Worm (Caenorhabditis elegans) whole organism, L1 larva: Measurements from ENCODE around the gene srz-67.
"Not testable (repeated sequence)": the region's sequence is repeated elsewhere in the genome, so short reads cannot be mapped to it uniquely, and the experiment has no call there.

ENCODE experiments used
- C34B4.2 ChIP-seq: sonication (generic microtip); optimal IDR thresholded peaks from 2 replicates; lab custom pipeline; 2017; ENCODE audit warnings: mild to moderate bottlenecking, missing genetic modification characterization, missing compliant biosample characterization
- aly-2 ChIP-seq: fragments of 150-350 bp; optimal IDR thresholded peaks from 2 replicates; lab custom pipeline; 2014; ENCODE audit warnings: missing biosample characterization, missing genetic modification characterization
- ama-1 ChIP-seq: fragments of 150-350 bp; optimal IDR thresholded peaks from 2 replicates; lab custom pipeline; 2014
- ceh-63 ChIP-seq: fragments of 200-800 bp; sonication (Bioruptor generic); optimal IDR thresholded peaks from 2 replicates; lab custom pipeline; 2018; ENCODE audit warnings: mild to moderate bottlenecking, missing genetic modification characterization, missing compliant biosample characterization
- ceh-82 ChIP-seq, 3 experiments: fragments of 150-350 bp in 1 of 3; sonication (generic microtip) in 2 of 3; optimal IDR thresholded peaks; 2 replicates each; lab custom pipeline; 2014 to 2017; ENCODE audit warnings: missing biosample characterization in 3 of 3, missing genetic modification characterization in 3 of 3
- ceh-90 ChIP-seq: sonication (generic microtip); optimal IDR thresholded peaks from 2 replicates; lab custom pipeline; 2016; ENCODE audit warnings: missing genetic modification characterization, missing compliant biosample characterization
- ces-1 ChIP-seq: fragments of 150-350 bp; optimal IDR thresholded peaks from 2 replicates; lab custom pipeline; 2014; ENCODE audit warnings: missing biosample characterization, missing genetic modification reagents, missing genetic modification characterization
- elt-2 ChIP-seq: sonication (generic microtip); optimal IDR thresholded peaks from 2 replicates; lab custom pipeline; 2016; ENCODE audit warnings: missing genetic modification characterization, mild to moderate bottlenecking, inconsistent platforms, missing compliant biosample characterization, missing genetic modification reagents
- fkh-10 ChIP-seq: sonication (generic microtip); optimal IDR thresholded peaks from 2 replicates; lab custom pipeline; 2017; ENCODE audit warnings: missing biosample characterization, missing genetic modification reagents, missing genetic modification characterization
- fkh-8 ChIP-seq: sonication (generic microtip); optimal IDR thresholded peaks from 2 replicates; lab custom pipeline; 2016; ENCODE audit warnings: mild to moderate bottlenecking, missing genetic modification characterization, missing compliant biosample characterization
- jun-1 ChIP-seq: fragments of 150-350 bp; optimal IDR thresholded peaks from 2 replicates; lab custom pipeline; 2014; ENCODE audit warnings: missing biosample characterization, missing genetic modification reagents, missing genetic modification characterization
- lin-13 ChIP-seq: fragments of 150-350 bp; optimal IDR thresholded peaks from 2 replicates; lab custom pipeline; 2014; ENCODE audit warnings: missing biosample characterization, missing genetic modification reagents, missing genetic modification characterization
- lin-14 ChIP-seq: fragments of 200-800 bp; sonication (Bioruptor generic); optimal IDR thresholded peaks from 2 replicates; lab custom pipeline; 2018; ENCODE audit warnings: mild to moderate bottlenecking, missing genetic modification characterization, moderate library complexity, missing compliant biosample characterization
- lin-15B ChIP-seq: fragments of 150-350 bp; sonication (generic microtip); optimal IDR thresholded peaks from 3 replicates; lab custom pipeline; 2014; ENCODE audit warnings: missing biosample characterization, missing genetic modification characterization
- lin-39 ChIP-seq: fragments of 150-350 bp; optimal IDR thresholded peaks from 2 replicates; lab custom pipeline; 2014; ENCODE audit warnings: missing biosample characterization, missing genetic modification reagents, missing genetic modification characterization
- mab-9 ChIP-seq: fragments of 200-800 bp; sonication (Bioruptor generic); IDR thresholded peaks from 2 replicates; pipeline ENCODE4 v1.3.6; 2022; ENCODE audit warnings: missing genetic modification reagents, missing genetic modification characterization, missing compliant biosample characterization
- mef-2 ChIP-seq: fragments of 150-350 bp; optimal IDR thresholded peaks from 2 replicates; lab custom pipeline; 2014; ENCODE audit warnings: missing biosample characterization, missing genetic modification characterization
- nhr-19 ChIP-seq: fragments of 200-800 bp; sonication (Bioruptor generic); conservative IDR thresholded peaks from 2 replicates; pipeline ENCODE4 v1.3.6; 2022; ENCODE audit warnings: missing genetic modification characterization, missing compliant biosample characterization
- nhr-237 ChIP-seq: fragments of 150-350 bp; optimal IDR thresholded peaks from 2 replicates; lab custom pipeline; 2014; ENCODE audit warnings: missing biosample characterization, missing genetic modification characterization
- nhr-28 ChIP-seq: fragments of 150-350 bp; optimal IDR thresholded peaks from 2 replicates; lab custom pipeline; 2014; ENCODE audit warnings: missing biosample characterization, missing genetic modification characterization
- rnt-1 ChIP-seq: sonication (generic microtip); optimal IDR thresholded peaks from 2 replicates; lab custom pipeline; 2016; ENCODE audit warnings: mild to moderate bottlenecking, missing genetic modification characterization, moderate library complexity, missing compliant biosample characterization
- snpc-4 ChIP-seq: fragments of 150-350 bp; optimal IDR thresholded peaks from 2 replicates; lab custom pipeline; 2014; ENCODE audit warnings: missing biosample characterization, missing genetic modification characterization
- swsn-7 ChIP-seq: sonication (generic microtip); optimal IDR thresholded peaks from 2 replicates; lab custom pipeline; 2016; ENCODE audit warnings: missing genetic modification characterization, missing compliant biosample characterization
- tbx-2 ChIP-seq: sonication (generic microtip); optimal IDR thresholded peaks from 2 replicates; lab custom pipeline; 2016; ENCODE audit warnings: missing genetic modification characterization, missing compliant biosample characterization
- unc-98 ChIP-seq: fragments of 200-800 bp; sonication (Bioruptor generic); IDR thresholded peaks from 2 replicates; pipeline ENCODE4 v1.3.6; 2022; ENCODE audit warnings: missing genetic modification characterization, missing compliant biosample characterization
- vab-15 ChIP-seq: sonication (generic microtip); optimal IDR thresholded peaks from 2 replicates; lab custom pipeline; 2017; ENCODE audit warnings: missing genotype, mild to moderate bottlenecking, missing genetic modification characterization, missing compliant biosample characterization
- xbp-1 ChIP-seq: sonication (generic microtip); optimal IDR thresholded peaks from 2 replicates; lab custom pipeline; 2016; ENCODE audit warnings: missing genetic modification characterization, missing compliant biosample characterization
- ztf-11 ChIP-seq, 2 experiments: sonication (generic microtip); optimal IDR thresholded peaks; 2 replicates each; lab custom pipeline; 2016 to 2017; ENCODE audit warnings: missing genetic modification characterization in 2 of 2, missing biosample characterization in 1 of 2, missing compliant biosample characterization in 1 of 2

The srz-67 gene

DNA sequence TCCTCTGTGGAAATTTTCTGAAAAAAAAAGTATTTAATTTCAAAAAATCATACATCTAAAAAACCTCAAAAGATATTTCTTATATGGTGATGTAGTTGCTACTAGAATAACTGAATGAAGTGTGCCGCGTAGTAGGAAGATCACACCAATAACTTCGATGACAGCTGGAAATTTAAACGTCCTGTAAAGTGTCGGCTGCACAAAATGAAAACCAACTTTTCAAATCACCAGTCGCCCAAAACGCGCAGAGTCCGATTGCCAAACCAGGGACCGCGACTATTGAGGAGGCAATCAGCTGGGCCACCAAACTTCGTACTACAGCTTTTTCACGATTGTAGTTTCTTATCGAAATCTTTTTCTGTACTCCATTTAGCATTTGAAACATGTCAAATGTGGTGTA, 35.7 kb downstream of the srz-67 start, which contains the start of gene sri-48:
Gene sri-48, minus strand, starts transcription at position 101 of the 400 bp plus-strand sequence.
- TF ChIP-seq elt-2; mef-2; jun-1 (tag; lab: Kevin White, UChicago): not testable (repeated sequence)

DNA sequence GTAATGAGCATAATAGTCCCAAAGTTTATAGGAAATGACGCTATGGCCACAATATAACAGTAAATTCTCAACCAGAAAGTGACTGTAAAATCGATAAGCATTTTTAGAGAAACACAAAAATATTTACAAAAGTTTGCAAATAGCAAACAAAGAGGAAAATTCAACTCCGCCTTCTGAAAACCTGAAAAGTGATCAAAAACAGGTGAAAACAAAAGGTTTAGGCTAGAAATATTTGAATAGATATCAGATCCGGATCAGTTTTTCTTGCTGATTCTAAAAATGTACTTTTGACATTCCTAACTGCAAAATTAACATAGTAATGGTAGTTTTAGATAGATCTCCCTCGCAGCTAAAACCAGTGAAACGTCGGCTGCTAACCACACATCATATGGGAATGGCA, 37.9 kb downstream of the srz-67 start, which contains the start of gene sri-51:
Gene sri-51, minus strand, starts transcription at position 101 of the 400 bp plus-strand sequence.
- TF ChIP-seq ceh-63 (GFP tag; lab: Kevin White, UChicago): no peak
- no peak for TF ChIP-seq ceh-82 (tag; optimal IDR thresholded peaks at IDR 0.05; lab: Kevin White, UChicago)
- TF ChIP-seq, all 84 proteins: peak for 0

DNA sequence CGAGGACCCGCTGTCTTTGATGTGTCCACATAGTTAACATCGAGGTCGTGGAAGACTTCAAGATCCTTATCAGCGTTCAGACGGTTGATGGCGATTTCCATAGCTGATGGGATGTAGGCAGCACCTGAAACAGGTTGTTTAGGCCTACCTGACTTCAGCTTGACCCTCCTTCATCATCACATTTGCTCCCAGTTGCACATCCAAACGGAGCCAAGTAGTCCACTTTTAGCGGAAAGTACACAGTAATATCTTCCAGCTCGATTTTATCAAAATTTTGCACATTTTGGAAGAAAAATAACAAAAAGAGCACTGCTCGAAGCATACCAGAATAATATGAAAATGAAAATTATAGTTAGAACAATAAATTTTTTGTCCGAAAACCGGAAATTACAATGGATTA, 40.0 kb downstream of the srz-67 start, which contains the start of gene gcy-15:
Gene gcy-15, minus strand, starts transcription at position 101 of the 400 bp plus-strand sequence.
- TF ChIP-seq rnt-1 (tag; lab: Kevin White, UChicago) (no peak), swsn-7 (tag; lab: Kevin White, UChicago) (no peak), fkh-10 (GFP tag; lab: Kevin White, UChicago) (no peak), lin-13 (no peak), ceh-90 (no peak), vab-15 (tag; lab: Kevin White, UChicago) (no peak), nhr-28 (tag; lab: Kevin White, UChicago) (no peak), C34B4.2 (tag; lab: Kevin White, UChicago) (no peak), snpc-4 (tag; lab: Kevin White, UChicago) (no peak), lin-14 (no peak), nhr-19 (GFP tag; lab: Robert Waterston, UW) (no peak), mab-9 (GFP tag; lab: Robert Waterston, UW) (no peak)
- TF ChIP-seq, all 84 proteins: peak for 0

DNA sequence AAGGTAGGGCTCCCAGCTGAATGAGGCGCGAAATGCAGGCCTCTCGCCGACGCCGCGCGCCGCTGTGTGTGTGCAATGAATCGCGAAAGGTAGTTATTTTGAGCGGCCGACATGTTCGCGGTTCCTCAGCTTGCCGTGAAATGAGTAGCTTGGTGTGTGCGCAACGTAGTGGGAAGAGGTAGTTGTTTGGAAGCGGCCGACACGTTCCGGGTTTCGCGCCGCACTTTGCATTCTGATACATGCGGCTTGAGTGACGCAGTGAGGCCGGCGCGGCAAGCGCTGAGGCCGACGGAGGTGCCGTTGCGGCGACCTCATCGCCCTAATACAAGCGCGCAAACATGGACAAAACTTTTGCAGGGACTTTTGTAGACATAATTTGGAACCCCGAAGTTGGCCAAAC, 41.2 kb downstream of the srz-67 start:
- TF ChIP-seq fkh-8 (tag; lab: Kevin White, UChicago) (no peak), nhr-237 (tag; lab: Kevin White, UChicago) (no peak), unc-98 (no peak), ama-1 (lab: Kevin White, UChicago) (no peak), lin-39 (tag; lab: Kevin White, UChicago) (no peak), xbp-1 (no peak), aly-2 (tag; lab: Kevin White, UChicago) (no peak)

DNA sequence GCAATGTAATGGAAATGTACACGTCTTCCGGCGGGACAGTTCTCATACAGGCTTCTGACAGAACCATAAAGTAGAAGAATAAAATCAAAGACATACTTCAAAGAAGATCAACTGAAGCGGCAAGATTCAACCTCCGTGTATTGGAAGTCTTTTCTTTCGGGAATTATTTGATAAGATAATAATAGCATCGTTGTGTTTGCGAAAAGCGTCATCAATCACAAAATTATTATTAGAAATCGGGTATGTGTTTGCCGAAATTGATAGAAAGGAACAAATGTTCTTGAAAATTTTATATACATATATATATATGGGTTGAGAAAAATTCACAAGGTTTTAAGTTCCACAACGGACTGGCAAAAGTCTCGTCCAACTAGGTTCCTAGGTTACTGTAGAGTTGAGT, 45.4 kb downstream of the srz-67 start, which contains the start of gene Y27F2A.9:
Gene Y27F2A.9, minus strand, starts transcription at position 101 of the 400 bp plus-strand sequence.
- TF ChIP-seq ztf-11 (tag; optimal IDR thresholded peaks at IDR 0.05; lab: Kevin White, UChicago); ces-1 (GFP tag; lab: Kevin White, UChicago); lin-15B (tag; lab: Kevin White, UChicago): not testable (repeated sequence)

DNA sequence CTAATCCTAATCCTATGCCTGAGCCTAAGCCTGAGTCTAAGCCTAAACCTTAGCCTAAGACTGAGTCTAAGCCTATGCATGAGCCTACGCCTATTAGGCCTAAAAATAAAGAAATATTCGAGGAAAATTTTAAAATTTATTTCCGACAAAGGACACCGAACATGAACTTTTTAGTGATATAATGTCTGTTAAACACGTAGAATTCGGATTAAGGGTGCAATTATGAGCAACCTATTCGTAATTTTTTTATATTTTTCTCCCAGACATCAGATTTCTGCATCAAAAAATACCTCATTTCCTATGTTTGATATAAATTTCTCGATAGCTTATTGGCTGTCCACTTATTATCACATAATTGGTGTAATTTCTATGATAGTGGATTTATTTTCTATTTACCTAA, 47.9 kb downstream of the srz-67 start, which contains the start of gene Y27F2A.11:
Gene Y27F2A.11, plus strand, starts transcription at position 301 of the 400 bp plus-strand sequence.
- TF ChIP-seq xbp-1; swsn-7 (tag; lab: Kevin White, UChicago); tbx-2: not testable (repeated sequence)
